Fruit fly (Drosophila melanogaster) whole organism, wandering third instar larva: ENCODE measurements around the gene smal.

Source experiments
- HLH106 ChIP-seq: fragments of 200-800 bp; optimal IDR thresholded peaks from 3 replicates; lab custom pipeline; 2019; ENCODE audit warnings: missing biosample characterization, mild to moderate bottlenecking, missing genetic modification characterization, moderate library complexity
- Hr78 ChIP-seq: fragments of >200 bp; optimal IDR thresholded peaks from 2 replicates; lab custom pipeline; 2017; ENCODE audit warnings: missing biosample characterization, missing genetic modification characterization
- Sp1 ChIP-seq: fragments of 200-800 bp; sonication (Bioruptor generic); optimal IDR thresholded peaks from 3 replicates; lab custom pipeline; 2019; ENCODE audit warnings: missing biosample characterization, mild to moderate bottlenecking, missing genetic modification characterization, moderate library complexity
- brk ChIP-seq: fragments of 200-800 bp; sonication (Bioruptor generic); optimal IDR thresholded peaks from 2 replicates; lab custom pipeline; 2016; ENCODE audit warnings: missing biosample characterization, mild to moderate bottlenecking, missing genetic modification characterization
- fru ChIP-seq: fragments of 200-800 bp; sonication (Bioruptor generic); optimal IDR thresholded peaks from 3 replicates; lab custom pipeline; 2016; ENCODE audit warnings: missing biosample characterization, mild to moderate bottlenecking, missing genetic modification characterization
- h ChIP-seq: fragments of 200-800 bp; sonication (Bioruptor generic); optimal IDR thresholded peaks from 3 replicates; lab custom pipeline; 2016; ENCODE audit warnings: missing biosample characterization, mild to moderate bottlenecking, missing genetic modification characterization
- lola ChIP-seq: fragments of >200 bp; optimal IDR thresholded peaks from 2 replicates; lab custom pipeline; 2017; ENCODE audit warnings: missing biosample characterization, missing genetic modification characterization
- sage ChIP-seq: fragments of 200-800 bp; sonication (Bioruptor generic); optimal IDR thresholded peaks from 2 replicates; lab custom pipeline; 2016; ENCODE audit warnings: missing biosample characterization, mild to moderate bottlenecking, missing genetic modification characterization
- sv ChIP-seq: fragments of 200-800 bp; sonication (Bioruptor generic); optimal IDR thresholded peaks from 3 replicates; lab custom pipeline; 2016; ENCODE audit warnings: missing biosample characterization, missing genetic modification characterization

DNA sequence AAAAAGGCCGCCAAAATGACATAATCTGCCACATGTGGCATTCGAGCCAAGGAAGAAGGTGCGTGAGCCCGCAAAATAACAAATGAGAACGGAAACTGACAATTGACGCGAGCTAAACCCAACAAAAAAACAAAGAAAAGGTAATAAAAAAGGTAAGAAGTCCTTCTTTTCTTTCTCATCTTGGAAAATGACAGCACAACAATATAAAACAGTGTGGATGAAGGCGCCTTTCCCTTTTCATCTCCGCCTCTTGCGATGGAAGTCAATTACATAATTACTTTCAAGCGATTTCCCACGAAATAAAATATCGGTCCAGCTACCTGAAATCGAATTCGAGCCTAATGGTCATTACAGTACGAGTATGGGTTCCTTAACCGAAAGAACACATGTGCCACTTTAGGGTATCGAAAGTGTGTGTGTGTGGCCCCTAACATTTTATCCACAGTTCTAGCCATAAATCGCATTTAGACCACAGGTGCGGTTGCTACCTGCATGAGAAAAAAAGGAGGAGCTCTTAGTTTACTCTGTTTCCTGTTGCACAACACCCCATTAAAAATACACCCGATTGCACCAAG is 50.3 kb downstream of the smal start:
- TF ChIP-seq lola (GFP tag; lab: Kevin White, UChicago) = no peak
- TF ChIP-seq h (GFP tag; lab: Kevin White, UChicago) = no peak
- TF ChIP-seq fru (GFP tag; lab: Kevin White, UChicago) = no peak
- no peak for TF ChIP-seq Sp1
- no peak for TF ChIP-seq sage
- no peak for TF ChIP-seq sv (GFP tag; lab: Kevin White, UChicago)
- no peak for TF ChIP-seq Hr78 (GFP tag; lab: Kevin White, UChicago)
- no peak for TF ChIP-seq brk (GFP tag; lab: Kevin White, UChicago)
- TF ChIP-seq HLH106 (tag; lab: Kevin White, UChicago) = no peak
